Worm (Caenorhabditis elegans): Measurements from ENCODE around the gene T07G12.3.

The T07G12.3 gene

DNA sequence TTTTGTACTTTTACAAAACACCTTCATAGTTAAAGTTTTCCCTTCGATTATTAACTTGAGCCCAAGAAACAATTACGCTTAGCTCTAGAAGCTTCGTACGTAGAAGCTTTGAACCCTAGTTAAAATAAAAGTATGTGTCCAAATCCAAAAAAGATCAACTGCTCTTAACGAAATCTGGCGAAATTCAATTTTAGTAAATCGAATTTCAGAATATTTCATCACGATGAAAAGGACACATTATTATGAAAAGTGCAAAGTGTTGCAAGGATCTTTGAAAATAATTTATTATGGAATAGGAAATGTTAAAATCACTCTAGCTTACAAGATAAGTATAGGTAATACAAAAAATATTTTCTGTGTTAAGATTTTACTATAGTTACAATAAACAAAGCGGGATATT lies 31.5 kb downstream of the T07G12.3 start:
- TF ChIP-seq nhr-47 (tag; optimal IDR thresholded peaks at IDR 0.05): no peak
- TF ChIP-seq fkh-10 (GFP tag; optimal IDR thresholded peaks at IDR 0.05): peak; percentile 83
- TF ChIP-seq lin-14 (GFP tag; optimal IDR thresholded peaks at IDR 0.05): peak; percentile 45
- TF ChIP-seq ces-1 (GFP tag; optimal IDR thresholded peaks at IDR 0.05): peak; percentile 28

DNA sequence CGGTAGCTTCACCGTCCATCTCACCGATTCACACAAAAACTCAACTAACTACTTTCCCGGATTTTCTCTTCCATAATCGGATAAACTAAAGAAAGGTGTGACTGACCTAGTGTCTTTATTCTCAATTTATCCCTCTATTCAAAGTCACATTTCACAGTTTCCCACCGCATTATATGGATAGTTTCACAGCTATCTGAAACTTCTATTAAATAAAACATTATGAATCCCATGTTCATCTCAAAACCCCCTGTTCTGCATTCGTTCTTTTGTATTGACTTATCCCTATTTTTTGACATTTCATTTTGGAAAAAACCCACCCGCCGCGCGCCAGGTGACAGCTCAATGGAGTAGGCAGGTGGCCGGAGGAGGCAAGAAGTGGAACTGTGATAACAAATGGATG lies 34.1 kb downstream of the T07G12.3 start:
- no peak for TF ChIP-seq pag-3 (tag; optimal IDR thresholded peaks at IDR 0.05; ENCODE audit: borderline replicate concordance, insufficient read depth)
- peak; percentile 35 for TF ChIP-seq lin-14 (GFP tag; optimal IDR thresholded peaks at IDR 0.05)
- no peak for TF ChIP-seq swsn-7 (tag; optimal IDR thresholded peaks at IDR 0.05)
- no peak for TF ChIP-seq snu-23 (GFP tag; optimal IDR thresholded peaks at IDR 0.05)
- TF ChIP-seq blmp-1 (tag; optimal IDR thresholded peaks at IDR 0.05): peak; percentile 8

DNA sequence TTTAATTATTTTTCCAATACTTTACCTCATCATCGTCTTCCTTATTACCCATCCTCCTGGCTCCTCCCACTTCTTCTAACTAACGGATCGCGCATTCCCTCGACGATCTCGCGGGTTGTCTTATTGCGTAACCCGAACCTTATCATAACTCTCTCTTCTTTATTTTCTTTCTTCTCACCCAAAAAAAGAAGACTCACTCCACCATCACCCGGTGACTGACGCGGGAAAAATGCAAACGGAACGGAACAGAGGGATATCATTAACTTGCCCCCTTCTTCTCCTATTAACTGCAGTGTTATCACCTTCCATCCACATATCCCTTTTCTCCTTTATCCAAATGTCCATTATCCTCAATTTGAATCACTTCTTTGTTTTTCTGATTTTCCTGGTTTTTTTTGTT lies 36.3 kb downstream of the T07G12.3 start:
- TF ChIP-seq lin-14 (GFP tag; optimal IDR thresholded peaks at IDR 0.05) (peak; percentile 13), irx-1 (tag; optimal IDR thresholded peaks at IDR 0.05) (no peak), blmp-1 (tag; optimal IDR thresholded peaks at IDR 0.05) (peak; percentile 94)

DNA sequence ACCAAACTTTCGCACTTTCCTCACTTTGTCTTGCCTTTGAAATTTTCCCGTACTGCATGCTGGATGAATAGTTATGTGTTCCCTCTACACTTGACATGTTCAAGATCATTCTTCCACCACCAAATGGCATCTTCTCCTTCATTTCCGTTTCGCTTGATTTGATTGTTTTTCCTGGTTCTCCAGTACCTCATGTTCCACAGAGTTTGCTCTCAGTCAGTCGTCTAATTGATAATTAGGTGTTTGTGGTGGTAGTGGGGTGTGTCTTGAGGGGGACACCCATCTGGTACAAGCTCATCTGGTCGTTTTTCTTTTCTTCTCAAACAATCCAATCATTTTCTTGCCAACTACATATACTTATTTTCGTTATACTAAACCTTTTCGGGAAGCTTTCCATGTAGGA lies 37.3 kb downstream of the T07G12.3 start:
- TF ChIP-seq nhr-85 (tag): no peak
- TF ChIP-seq ceh-82 (tag; optimal IDR thresholded peaks at IDR 0.05): no peak
- no peak for TF ChIP-seq efl-1 (optimal IDR thresholded peaks at IDR 0.05)
- TF ChIP-seq efl-1 (GFP tag; optimal IDR thresholded peaks at IDR 0.05 in 1 of 2): peak in 1 of 2 experiments; percentile 81
- TF ChIP-seq nhr-20 (tag; optimal IDR thresholded peaks at IDR 0.05): no peak
- TF ChIP-seq isw-1 (GFP tag; IDR thresholded peaks at IDR 0.05): no peak
- TF ChIP-seq ztf-11 (tag; optimal IDR thresholded peaks at IDR 0.05): no peak
- TF ChIP-seq F16B12.6 (tag; optimal IDR thresholded peaks at IDR 0.05): no peak
- peak; percentile 15 for TF ChIP-seq blmp-1 (tag; optimal IDR thresholded peaks at IDR 0.05)
- TF ChIP-seq mab-9 (GFP tag; IDR thresholded peaks at IDR 0.05): no peak
- TF ChIP-seq zag-1 (tag; optimal IDR thresholded peaks at IDR 0.05): no peak
- TF ChIP-seq tbx-2 (tag; optimal IDR thresholded peaks at IDR 0.05): no peak
- no peak for TF ChIP-seq sptf-1 (tag; optimal IDR thresholded peaks at IDR 0.05)
- TF ChIP-seq hlh-4 (tag; optimal IDR thresholded peaks at IDR 0.05): no peak

DNA sequence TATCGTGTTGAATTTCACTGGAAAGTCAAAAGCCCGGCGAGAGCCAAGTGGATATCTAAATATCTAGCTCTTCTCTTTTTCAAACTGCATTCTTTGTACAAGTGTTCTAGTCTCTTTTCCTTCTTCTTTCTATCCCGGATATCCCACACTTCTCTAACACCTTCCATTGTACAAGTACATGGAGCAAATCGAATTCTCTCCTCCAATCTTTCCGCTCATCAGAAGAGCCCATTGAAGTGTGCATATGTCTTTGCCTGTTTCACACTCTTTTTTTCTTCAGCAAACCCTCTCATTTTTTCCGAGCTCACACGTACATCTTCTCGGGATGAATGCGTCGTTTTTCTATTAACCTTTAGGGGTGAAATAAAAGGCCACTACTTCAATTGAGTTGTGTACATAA lies 39.7 kb downstream of the T07G12.3 start:
- TF ChIP-seq nhr-47 (tag; optimal IDR thresholded peaks at IDR 0.05): no peak
- peak; percentile 42 for TF ChIP-seq lin-14 (GFP tag; optimal IDR thresholded peaks at IDR 0.05)
- TF ChIP-seq nhr-84 (tag; optimal IDR thresholded peaks at IDR 0.05): no peak
- TF ChIP-seq snu-23 (GFP tag; optimal IDR thresholded peaks at IDR 0.05): no peak
- no peak for TF ChIP-seq dpl-1 (GFP tag; optimal IDR thresholded peaks at IDR 0.05)
- TF ChIP-seq grh-1 (GFP tag; IDR thresholded peaks at IDR 0.05): no peak
- TF ChIP-seq efl-3 (GFP tag; optimal IDR thresholded peaks at IDR 0.05): no peak
- TF ChIP-seq nhr-85 (tag): no peak

- TF ChIP-seq dsc-1 (tag; optimal IDR thresholded peaks at IDR 0.05) (peak; percentile 46), dpl-1 (GFP tag; optimal IDR thresholded peaks at IDR 0.05) (no peak), lin-14 (GFP tag; optimal IDR thresholded peaks at IDR 0.05) (peak; percentile 52)
These were observed 40.7 kb downstream of the T07G12.3 start for ce11 chrIV:10574471-10574870.

ce11 chrIV:10576050-10576449 lies 42.3 kb downstream of the T07G12.3 start, which contains the start of gene efn-2:
Gene efn-2 (plus strand): TSS chrIV:10576350.
- TF ChIP-seq blmp-1 (tag; optimal IDR thresholded peaks at IDR 0.05) (peak; percentile 45), aha-1 (tag; optimal IDR thresholded peaks at IDR 0.05) (no peak), xbp-1 (tag; optimal IDR thresholded peaks at IDR 0.05) (no peak)

DNA sequence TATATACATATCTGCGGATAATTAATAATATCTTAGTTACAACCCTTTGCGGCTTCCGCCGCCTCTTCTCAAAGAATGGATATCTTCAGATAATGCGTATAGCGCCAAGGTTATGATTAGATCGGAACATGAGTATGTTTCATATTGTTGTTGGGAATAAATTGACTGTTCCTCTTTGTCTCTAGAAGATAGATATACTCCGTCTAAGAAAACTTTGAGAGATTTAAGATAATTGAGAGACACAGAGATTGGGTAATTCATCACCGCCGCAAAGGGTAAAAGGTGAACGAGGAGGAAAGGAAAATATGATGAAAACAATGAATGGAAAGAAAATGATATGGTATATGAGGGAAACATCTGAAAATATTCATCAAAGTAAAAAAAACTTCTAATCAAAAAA lies 42.9 kb downstream of the T07G12.3 start:
- TF ChIP-seq pag-3 (tag; optimal IDR thresholded peaks at IDR 0.05; ENCODE audit: borderline replicate concordance, insufficient read depth) (no peak), blmp-1 (tag; optimal IDR thresholded peaks at IDR 0.05) (peak; percentile 54), nhr-85 (tag) (peak; percentile 16), sup-37 (GFP tag; optimal IDR thresholded peaks at IDR 0.05) (no peak), nhr-11 (tag; optimal IDR thresholded peaks at IDR 0.05) (no peak), nhr-77 (tag; optimal IDR thresholded peaks at IDR 0.05) (no peak), efl-3 (GFP tag; optimal IDR thresholded peaks at IDR 0.05) (no peak), nhr-28 (tag; optimal IDR thresholded peaks at IDR 0.05) (no peak), lin-14 (GFP tag; optimal IDR thresholded peaks at IDR 0.05) (peak; percentile 60), C16A3.4 (tag; optimal IDR thresholded peaks at IDR 0.05) (no peak), ces-1 (GFP tag; optimal IDR thresholded peaks at IDR 0.05) (no peak), mep-1 (tag; optimal IDR thresholded peaks at IDR 0.05) (peak; percentile 14), tbx-2 (tag; optimal IDR thresholded peaks at IDR 0.05) (no peak), egl-27 (tag; optimal IDR thresholded peaks at IDR 0.05) (no peak), jun-1 (tag; optimal IDR thresholded peaks at IDR 0.05) (no peak), mdl-1 (tag; optimal IDR thresholded peaks at IDR 0.05) (no peak), nhr-19 (GFP tag; conservative IDR thresholded peaks at IDR 0.05) (no peak)

All from whole organism, L1 larva.